Worm (Caenorhabditis elegans) whole organism, L2 larva: Measurements from ENCODE around the gene gei-6.

Source experiments
- F13H6.1 ChIP-seq: sonication (generic microtip); optimal IDR thresholded peaks from 2 replicates; lab custom pipeline; 2016; ENCODE audit warnings: missing genetic modification characterization, missing compliant biosample characterization
- R02D3.7 ChIP-seq: fragments of 150-350 bp; optimal IDR thresholded peaks from 2 replicates; lab custom pipeline; 2014; ENCODE audit warnings: missing biosample characterization, missing genetic modification characterization
- aly-2 ChIP-seq: fragments of 150-350 bp; optimal IDR thresholded peaks from 2 replicates; lab custom pipeline; 2014; ENCODE audit warnings: missing biosample characterization, missing genetic modification characterization
- blmp-1 ChIP-seq: sonication (generic microtip); optimal IDR thresholded peaks from 2 replicates; lab custom pipeline; 2017; ENCODE audit warnings: missing genetic modification characterization, mild to moderate bottlenecking, missing compliant biosample characterization, antibody characterized with exemption, moderate library complexity; ENCODE audit not compliant: insufficient read depth
- ceh-82 ChIP-seq: fragments of 150-350 bp; optimal IDR thresholded peaks from 2 replicates; lab custom pipeline; 2014; ENCODE audit warnings: missing biosample characterization, missing genetic modification characterization
- crh-2 ChIP-seq: sonication (generic microtip); optimal IDR thresholded peaks from 2 replicates; lab custom pipeline; 2017; ENCODE audit warnings: missing biosample characterization, missing genetic modification characterization
- dmd-4 ChIP-seq: sonication (generic microtip); optimal IDR thresholded peaks from 2 replicates; lab custom pipeline; 2017; ENCODE audit warnings: missing biosample characterization, missing genetic modification characterization
- egl-27 ChIP-seq: sonication (generic microtip); optimal IDR thresholded peaks from 3 replicates; lab custom pipeline; 2017; ENCODE audit warnings: missing biosample characterization, missing genetic modification reagents, missing genetic modification characterization
- fos-1 ChIP-seq: fragments of 150-350 bp; optimal IDR thresholded peaks from 2 replicates; lab custom pipeline; 2014; ENCODE audit warnings: missing biosample characterization, missing genetic modification characterization
- gmeb-1 ChIP-seq: fragments of 150-350 bp; optimal IDR thresholded peaks from 2 replicates; lab custom pipeline; 2014; ENCODE audit warnings: missing biosample characterization, missing genetic modification characterization
- lin-11 ChIP-seq: fragments of 150-350 bp; sonication (generic microtip); optimal IDR thresholded peaks from 2 replicates; lab custom pipeline; 2014; ENCODE audit warnings: missing biosample characterization, missing genetic modification characterization, inconsistent platforms, mixed read lengths
- lin-39 ChIP-seq: fragments of 150-350 bp; optimal IDR thresholded peaks from 2 replicates; lab custom pipeline; 2014; ENCODE audit warnings: missing biosample characterization, missing genetic modification reagents, missing genetic modification characterization
- lsy-2 ChIP-seq, 2 experiments: fragments of 150-350 bp in 1 of 2; sonication (generic microtip) in 1 of 2; optimal IDR thresholded peaks; 2 replicates each; lab custom pipeline; 2014 to 2017; ENCODE audit warnings: missing biosample characterization in 2 of 2, missing genetic modification characterization in 2 of 2
- mab-5 ChIP-seq: fragments of 150-350 bp; optimal IDR thresholded peaks from 2 replicates; lab custom pipeline; 2014; ENCODE audit warnings: missing biosample characterization, missing genetic modification characterization
- mbf-1 ChIP-seq: sonication (generic microtip); optimal IDR thresholded peaks from 2 replicates; lab custom pipeline; 2017; ENCODE audit warnings: missing biosample characterization, missing genetic modification characterization
- mdl-1 ChIP-seq, 2 experiments: fragments of 150-350 bp in 1 of 2; sonication (generic microtip) in 1 of 2; optimal IDR thresholded peaks; 2 replicates each; lab custom pipeline; 2017; ENCODE audit warnings: missing biosample characterization in 2 of 2, missing genetic modification characterization in 2 of 2
- nhr-11 ChIP-seq: fragments of 150-350 bp; optimal IDR thresholded peaks from 2 replicates; lab custom pipeline; 2014; ENCODE audit warnings: missing biosample characterization, missing genetic modification characterization
- nhr-12 ChIP-seq: fragments of 150-350 bp; optimal IDR thresholded peaks from 2 replicates; lab custom pipeline; 2014; ENCODE audit warnings: missing biosample characterization, missing genetic modification characterization
- nhr-21 ChIP-seq: fragments of 150-350 bp; optimal IDR thresholded peaks from 2 replicates; lab custom pipeline; 2014; ENCODE audit warnings: missing biosample characterization, missing genetic modification characterization
- nhr-23 ChIP-seq: fragments of 150-350 bp; optimal IDR thresholded peaks from 2 replicates; lab custom pipeline; 2014; ENCODE audit warnings: missing biosample characterization, missing genetic modification reagents, missing genetic modification characterization
- nhr-237 ChIP-seq: fragments of 150-350 bp; optimal IDR thresholded peaks from 2 replicates; lab custom pipeline; 2014; ENCODE audit warnings: missing biosample characterization, missing genetic modification characterization
- nhr-25 ChIP-seq: fragments of 150-350 bp; sonication (generic microtip); optimal IDR thresholded peaks from 3 replicates; lab custom pipeline; 2014; ENCODE audit warnings: missing biosample characterization, missing genetic modification characterization
- nhr-77 ChIP-seq: fragments of 150-350 bp; optimal IDR thresholded peaks from 2 replicates; lab custom pipeline; 2014; ENCODE audit warnings: missing biosample characterization, missing genetic modification characterization
- peb-1 ChIP-seq: fragments of 150-350 bp; optimal IDR thresholded peaks from 2 replicates; lab custom pipeline; 2014; ENCODE audit warnings: missing biosample characterization, missing genetic modification characterization
- sma-3 ChIP-seq: sonication (generic microtip); optimal IDR thresholded peaks from 2 replicates; lab custom pipeline; 2016; ENCODE audit warnings: missing genetic modification reagents, missing genetic modification characterization, missing compliant biosample characterization
- sma-9 ChIP-seq, 2 experiments: fragments of 150-350 bp in 1 of 2; sonication (generic microtip) in 1 of 2; optimal IDR thresholded peaks; 2 replicates each; lab custom pipeline; 2014 to 2016; ENCODE audit warnings: missing genetic modification characterization in 2 of 2, mild to moderate bottlenecking in 1 of 2, missing biosample characterization in 1 of 2, missing compliant biosample characterization in 1 of 2, missing genetic modification reagents in 1 of 2, moderate library complexity in 1 of 2
- snpc-4 ChIP-seq: fragments of 150-350 bp; optimal IDR thresholded peaks from 2 replicates; lab custom pipeline; 2014; ENCODE audit warnings: missing biosample characterization, missing genetic modification characterization
- unc-39 ChIP-seq: fragments of 150-350 bp; optimal IDR thresholded peaks from 2 replicates; lab custom pipeline; 2014; ENCODE audit warnings: missing biosample characterization, missing genetic modification characterization
- unc-62 ChIP-seq: fragments of 150-350 bp; optimal IDR thresholded peaks from 2 replicates; lab custom pipeline; 2014; ENCODE audit warnings: missing biosample characterization, missing genetic modification reagents, missing genetic modification characterization
- zag-1 ChIP-seq: fragments of 150-350 bp; optimal IDR thresholded peaks from 2 replicates; lab custom pipeline; 2014; ENCODE audit warnings: missing biosample characterization, missing genetic modification characterization
- ztf-1 ChIP-seq: fragments of 200-800 bp; sonication (Bioruptor generic); conservative IDR thresholded peaks from 2 replicates; pipeline ENCODE4 v1.3.6; 2022; ENCODE audit warnings: missing genetic modification characterization, missing compliant biosample characterization
- ztf-11 ChIP-seq: sonication (generic microtip); optimal IDR thresholded peaks from 2 replicates; lab custom pipeline; 2017; ENCODE audit warnings: missing biosample characterization, missing genetic modification characterization

gei-6 gene

ce11 chrV:7196037-7196436 is 34.6 kb downstream of the gei-6 start, which contains the start of gene attf-2:
TSS of gene attf-2 (minus strand) at chrV:7196137.
- no peak for TF ChIP-seq zag-1
- no peak for TF ChIP-seq dmd-4 (tag; lab: Kevin White, UChicago)
- TF ChIP-seq sma-9 (GFP tag; optimal IDR thresholded peaks at IDR 0.05; lab: Kevin White, UChicago) = no peak
- TF ChIP-seq sma-9 (tag; optimal IDR thresholded peaks at IDR 0.05; lab: Kevin White, UChicago) = no peak
- no peak for TF ChIP-seq sma-3
- TF ChIP-seq nhr-25 (tag; lab: Kevin White, UChicago) = no peak
- TF ChIP-seq nhr-77 (tag; lab: Kevin White, UChicago) = no peak
- TF ChIP-seq peb-1 = no peak
- TF ChIP-seq ztf-1 (GFP tag; lab: Robert Waterston, UW) = no peak

- TF ChIP-seq ceh-82 (tag; lab: Kevin White, UChicago) = no peak
- no peak for TF ChIP-seq mab-5 (tag; lab: Kevin White, UChicago)
- TF ChIP-seq snpc-4 (tag; lab: Kevin White, UChicago) = no peak
- TF ChIP-seq lin-11 = no peak
- TF ChIP-seq blmp-1 (tag; lab: Kevin White, UChicago) = no peak
- no peak for TF ChIP-seq nhr-11 (tag; lab: Kevin White, UChicago)
- no peak for TF ChIP-seq nhr-12 (tag; lab: Kevin White, UChicago)
- TF ChIP-seq nhr-21 (tag; lab: Kevin White, UChicago) = no peak
- TF ChIP-seq egl-27 (tag; lab: Kevin White, UChicago) = no peak
- TF ChIP-seq lin-39 = no peak
- TF ChIP-seq sma-9 (GFP tag; optimal IDR thresholded peaks at IDR 0.05; lab: Kevin White, UChicago) = no peak
- no peak for TF ChIP-seq sma-9 (tag; optimal IDR thresholded peaks at IDR 0.05; lab: Kevin White, UChicago)
- TF ChIP-seq mbf-1 (tag; lab: Kevin White, UChicago) = no peak
- TF ChIP-seq, all 48 proteins: peak for 0
Observed at ce11 chrV:7194818-7195217, 35.8 kb downstream of the gei-6 start.

- TF ChIP-seq nhr-12 (tag; lab: Kevin White, UChicago) (no peak), snpc-4 (tag; lab: Kevin White, UChicago) (no peak)
Observed at ce11 chrV:7193562-7193961, 37.1 kb downstream of the gei-6 start, which contains the start of gene F09G2.8. TSS of gene F09G2.8 (minus strand) at chrV:7193662.

- TF ChIP-seq ztf-11 = no peak
- TF ChIP-seq R02D3.7 (tag; lab: Kevin White, UChicago) = no peak
- TF ChIP-seq crh-2 = no peak
- no peak for TF ChIP-seq aly-2 (tag; lab: Kevin White, UChicago)
Observed at ce11 chrV:7187295-7187694, 43.4 kb downstream of the gei-6 start.

ce11 chrV:7186599-7186998 is 44.0 kb downstream of the gei-6 start:
- TF ChIP-seq sma-9 (GFP tag; optimal IDR thresholded peaks at IDR 0.05; lab: Kevin White, UChicago) (peak; percentile 10), sma-9 (tag; optimal IDR thresholded peaks at IDR 0.05; lab: Kevin White, UChicago) (no peak), fos-1 (peak; percentile 81), mdl-1 (tag; optimal IDR thresholded peaks at IDR 0.05; lab: Kevin White, UChicago) (no peak), gmeb-1 (tag; lab: Kevin White, UChicago) (peak; percentile 43)

ce11 chrV:7184549-7184948 is 46.1 kb downstream of the gei-6 start, which contains the start of gene pitr-5:
TSS of gene pitr-5 (plus strand) at chrV:7184849.
- no peak for TF ChIP-seq R02D3.7 (tag; lab: Kevin White, UChicago)
- TF ChIP-seq ztf-11 = no peak
- TF ChIP-seq fos-1 = no peak
- no peak for TF ChIP-seq F13H6.1
- no peak for TF ChIP-seq mab-5 (tag; lab: Kevin White, UChicago)
- no peak for TF ChIP-seq egl-27 (tag; lab: Kevin White, UChicago)
- TF ChIP-seq nhr-12 (tag; lab: Kevin White, UChicago) = no peak
- TF ChIP-seq mdl-1 (tag; optimal IDR thresholded peaks at IDR 0.05; lab: Kevin White, UChicago) = no peak
- no peak for TF ChIP-seq unc-62
- TF ChIP-seq blmp-1 (tag; lab: Kevin White, UChicago) = no peak
- TF ChIP-seq dmd-4 (tag; lab: Kevin White, UChicago) = no peak
- no peak for TF ChIP-seq nhr-77 (tag; lab: Kevin White, UChicago)
- no peak for TF ChIP-seq lsy-2 (tag; optimal IDR thresholded peaks at IDR 0.05; lab: Kevin White, UChicago)
- TF ChIP-seq zag-1 = no peak
- no peak for TF ChIP-seq lin-11
- TF ChIP-seq nhr-237 (tag; lab: Kevin White, UChicago) = no peak
- TF ChIP-seq nhr-23 = no peak
- no peak for TF ChIP-seq unc-39 (tag; lab: Kevin White, UChicago)
- no peak for TF ChIP-seq mbf-1 (tag; lab: Kevin White, UChicago)
